Worm (Caenorhabditis elegans): ENCODE data around the gene mdt-30.
A peak's percentile ranks its signal among the peaks of the same experiment; 100 is the strongest.

mdt-30 gene

DNA sequence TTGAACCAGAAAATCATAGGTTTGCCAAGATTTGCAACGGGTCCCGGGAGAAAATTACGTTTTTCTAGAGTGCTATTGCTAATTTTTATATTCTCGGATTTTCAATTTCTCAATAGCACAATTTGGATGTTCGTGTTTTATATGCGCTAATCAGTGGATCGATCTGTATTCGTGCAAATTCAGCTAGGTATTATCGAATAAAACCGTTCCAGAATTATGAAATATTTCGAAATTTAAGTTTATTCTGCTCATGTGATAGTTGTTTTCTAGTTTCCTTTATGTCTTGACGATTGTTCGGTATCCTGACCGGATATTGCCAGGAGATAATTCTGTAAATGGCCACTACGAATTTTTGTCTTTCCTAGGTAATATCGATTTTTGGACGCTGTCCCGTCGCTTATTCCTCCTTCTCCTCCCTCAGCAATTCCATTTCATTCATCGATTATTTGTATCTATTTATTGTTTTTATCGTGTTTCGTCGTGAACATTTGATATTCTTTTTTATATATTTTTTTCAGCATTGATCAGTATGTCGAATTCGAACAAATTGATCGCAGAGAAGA is 17.5 kb downstream of the mdt-30 start, which contains the start of gene cit-1.2:
TSS of gene cit-1.2 (plus strand) at position 513 of the 563 bp plus-strand sequence.
- TF ChIP-seq zag-1 (tag; optimal IDR thresholded peaks at IDR 0.05) (no peak), skn-1 (tag; optimal IDR thresholded peaks at IDR 0.05) (peak; percentile 7)

ce11 chrIII:8009769-8010168 is 18.1 kb downstream of the mdt-30 start, which contains the start of gene cit-1.1:
Gene cit-1.1, minus strand, starts transcription at chrIII:8009821.
- TF ChIP-seq skn-1 (tag; optimal IDR thresholded peaks at IDR 0.05) (peak; percentile 32), nhr-11 (tag; optimal IDR thresholded peaks at IDR 0.05) (no peak), elt-2 (tag; optimal IDR thresholded peaks at IDR 0.05) (no peak), ceh-63 (GFP tag; optimal IDR thresholded peaks at IDR 0.05) (no peak), nhr-85 (tag) (peak; percentile 32), nhr-47 (tag; optimal IDR thresholded peaks at IDR 0.05) (no peak), pqm-1 (tag; optimal IDR thresholded peaks at IDR 0.05) (no peak), C34B4.2 (tag; optimal IDR thresholded peaks at IDR 0.05) (no peak), fkh-8 (tag; optimal IDR thresholded peaks at IDR 0.05) (no peak), unc-62 (GFP tag; optimal IDR thresholded peaks at IDR 0.05) (no peak), egl-27 (tag; optimal IDR thresholded peaks at IDR 0.05) (no peak), mab-9 (GFP tag; IDR thresholded peaks at IDR 0.05) (no peak), nhr-237 (tag; optimal IDR thresholded peaks at IDR 0.05) (no peak), isw-1 (GFP tag; IDR thresholded peaks at IDR 0.05) (no peak), ces-1 (GFP tag; optimal IDR thresholded peaks at IDR 0.05) (no peak), nhr-71 (tag; optimal IDR thresholded peaks at IDR 0.05) (no peak), ets-5 (GFP tag; IDR thresholded peaks at IDR 0.05) (no peak), efl-1 (optimal IDR thresholded peaks at IDR 0.05) (peak; percentile 37 to 52), efl-1 (GFP tag; optimal IDR thresholded peaks at IDR 0.05 in 1 of 2) (peak in 1 of 2 experiments; percentile 44), C16A3.4 (tag; optimal IDR thresholded peaks at IDR 0.05) (peak; percentile 37), ama-1 (optimal IDR thresholded peaks at IDR 0.05) (no peak), nhr-90 (tag; optimal IDR thresholded peaks at IDR 0.05; ENCODE audit: poor library complexity) (no peak), dsc-1 (tag; optimal IDR thresholded peaks at IDR 0.05) (no peak), pax-3 (tag; optimal IDR thresholded peaks at IDR 0.05) (no peak), lin-39 (tag; optimal IDR thresholded peaks at IDR 0.05) (no peak), ceh-8 (GFP tag; optimal IDR thresholded peaks at IDR 0.05) (no peak), Y116A8C.19 (tag; optimal IDR thresholded peaks at IDR 0.05; ENCODE audit: borderline replicate concordance) (no peak), ceh-82 (tag; optimal IDR thresholded peaks at IDR 0.05) (peak in 2 of 3 experiments; percentile 7 to 18), sptf-1 (tag; optimal IDR thresholded peaks at IDR 0.05) (no peak), hlh-4 (tag; optimal IDR thresholded peaks at IDR 0.05) (no peak), zag-1 (tag; optimal IDR thresholded peaks at IDR 0.05) (no peak), nhr-20 (tag; optimal IDR thresholded peaks at IDR 0.05) (no peak), nhr-12 (tag; optimal IDR thresholded peaks at IDR 0.05) (no peak), nhr-84 (tag; optimal IDR thresholded peaks at IDR 0.05) (no peak), swsn-7 (tag; optimal IDR thresholded peaks at IDR 0.05) (no peak), tlp-1 (tag; optimal IDR thresholded peaks at IDR 0.05) (no peak), unc-98 (GFP tag; IDR thresholded peaks at IDR 0.05) (no peak), vab-15 (tag; optimal IDR thresholded peaks at IDR 0.05) (no peak), mef-2 (tag; optimal IDR thresholded peaks at IDR 0.05) (no peak), nhr-28 (tag; optimal IDR thresholded peaks at IDR 0.05) (no peak), elt-3 (tag; optimal IDR thresholded peaks at IDR 0.05) (no peak), lin-15B (tag; optimal IDR thresholded peaks at IDR 0.05) (peak; percentile 38), nhr-19 (GFP tag; conservative IDR thresholded peaks at IDR 0.05) (no peak), dpl-1 (GFP tag; optimal IDR thresholded peaks at IDR 0.05) (peak in 2 of 3 experiments; percentile 33 to 49), nhr-77 (tag; optimal IDR thresholded peaks at IDR 0.05) (no peak), fkh-10 (GFP tag; optimal IDR thresholded peaks at IDR 0.05) (no peak), lin-35 (GFP tag; optimal IDR thresholded peaks at IDR 0.05) (peak; percentile 32 to 37), lsy-2 (tag; optimal IDR thresholded peaks at IDR 0.05) (peak; percentile 38 to 66), fkh-4 (tag; optimal IDR thresholded peaks at IDR 0.05; ENCODE audit: borderline replicate concordance) (no peak)

Measured in whole organism, L1 larva.